Worm (Caenorhabditis elegans): ENCODE results near the gene C45G9.12.

C45G9.12 gene

DNA sequence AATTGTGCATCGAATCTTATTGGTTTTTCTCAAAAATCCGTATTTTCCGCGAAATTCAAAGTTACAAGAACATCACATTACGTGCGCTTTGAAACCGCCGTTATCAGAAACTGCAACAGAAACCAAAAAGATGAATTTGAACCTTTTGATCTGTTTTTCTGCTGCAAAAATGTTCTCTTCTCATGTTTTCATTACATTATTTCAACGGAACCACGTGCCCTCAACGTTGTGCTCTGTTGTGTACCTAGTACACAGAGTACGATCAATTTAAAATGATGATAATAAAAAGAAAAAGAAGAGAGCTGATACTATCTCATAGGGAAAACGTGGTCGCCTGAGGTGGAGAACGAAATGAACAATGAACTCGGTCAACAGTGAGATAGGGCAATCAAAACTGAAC, 6.7 kb upstream of the C45G9.12 start:
- no peak for TF ChIP-seq ces-1 (GFP tag; optimal IDR thresholded peaks at IDR 0.05)

ce11 chrIII:5077150-5077814, 5.9 kb upstream of the C45G9.12 start, which contains the start of gene alh-1:
alh-1 (plus strand) TSS chrIII:5077764.
- TF ChIP-seq nhr-237 (tag; optimal IDR thresholded peaks at IDR 0.05), result no peak

- no peak for TF ChIP-seq unc-120 (tag; optimal IDR thresholded peaks at IDR 0.05; ENCODE audit: poor library complexity, severe bottlenecking)
- no peak for TF ChIP-seq sem-2 (GFP tag; optimal IDR thresholded peaks at IDR 0.05)
- no peak for TF ChIP-seq nhr-76 (tag; optimal IDR thresholded peaks at IDR 0.05)
- no peak for TF ChIP-seq nhr-237 (tag; optimal IDR thresholded peaks at IDR 0.05)
- TF ChIP-seq elt-3 (tag; optimal IDR thresholded peaks at IDR 0.05), result no peak
- TF ChIP-seq flh-1 (GFP tag; optimal IDR thresholded peaks at IDR 0.05), result no peak
- no peak for TF ChIP-seq pha-4 (tag; optimal IDR thresholded peaks at IDR 0.05)
- no peak for TF ChIP-seq hlh-1 (tag; optimal IDR thresholded peaks at IDR 0.05)
- TF ChIP-seq ceh-83 (GFP tag; optimal IDR thresholded peaks at IDR 0.05), result no peak
These were observed 5.2 kb upstream of the C45G9.12 start for ce11 chrIII:5076569-5076968.

- TF ChIP-seq unc-62 (GFP tag; optimal IDR thresholded peaks at IDR 0.05), result no peak
- no peak for TF ChIP-seq tbx-8 (GFP tag; optimal IDR thresholded peaks at IDR 0.05)
- TF ChIP-seq ztf-11 (tag; optimal IDR thresholded peaks at IDR 0.05), result no peak
- no peak for TF ChIP-seq bed-3 (GFP tag; optimal IDR thresholded peaks at IDR 0.05)
- TF ChIP-seq ham-2 (GFP tag; optimal IDR thresholded peaks at IDR 0.05), result no peak
- no peak for TF ChIP-seq mls-2 (tag; optimal IDR thresholded peaks at IDR 0.05)
- no peak for TF ChIP-seq mab-5 (tag; optimal IDR thresholded peaks at IDR 0.05)
- TF ChIP-seq elt-1 (tag; optimal IDR thresholded peaks at IDR 0.05; ENCODE audit: borderline replicate concordance, insufficient read depth), result no peak
- TF ChIP-seq lsy-2 (tag; optimal IDR thresholded peaks at IDR 0.05), result no peak
- TF ChIP-seq cnd-1 (tag; optimal IDR thresholded peaks at IDR 0.05), result no peak
- TF ChIP-seq lin-13 (tag; optimal IDR thresholded peaks at IDR 0.05), result no peak
- TF ChIP-seq zip-8 (tag; optimal IDR thresholded peaks at IDR 0.05), result no peak
- no peak for TF ChIP-seq unc-39 (tag; optimal IDR thresholded peaks at IDR 0.05)
- TF ChIP-seq ceh-43 (GFP tag; optimal IDR thresholded peaks at IDR 0.05), result no peak
- no peak for TF ChIP-seq unc-120 (tag; optimal IDR thresholded peaks at IDR 0.05; ENCODE audit: poor library complexity, severe bottlenecking)
- no peak for TF ChIP-seq ceh-83 (GFP tag; optimal IDR thresholded peaks at IDR 0.05)
- no peak for TF ChIP-seq mep-1 (tag; optimal IDR thresholded peaks at IDR 0.05)
- TF ChIP-seq flh-1 (GFP tag; optimal IDR thresholded peaks at IDR 0.05), result no peak
These were observed 3.0 kb upstream of the C45G9.12 start, which contains the start of gene ttbk-6 for ce11 chrIII:5074398-5074797. ttbk-6 (plus strand) TSS chrIII:5074698.

DNA sequence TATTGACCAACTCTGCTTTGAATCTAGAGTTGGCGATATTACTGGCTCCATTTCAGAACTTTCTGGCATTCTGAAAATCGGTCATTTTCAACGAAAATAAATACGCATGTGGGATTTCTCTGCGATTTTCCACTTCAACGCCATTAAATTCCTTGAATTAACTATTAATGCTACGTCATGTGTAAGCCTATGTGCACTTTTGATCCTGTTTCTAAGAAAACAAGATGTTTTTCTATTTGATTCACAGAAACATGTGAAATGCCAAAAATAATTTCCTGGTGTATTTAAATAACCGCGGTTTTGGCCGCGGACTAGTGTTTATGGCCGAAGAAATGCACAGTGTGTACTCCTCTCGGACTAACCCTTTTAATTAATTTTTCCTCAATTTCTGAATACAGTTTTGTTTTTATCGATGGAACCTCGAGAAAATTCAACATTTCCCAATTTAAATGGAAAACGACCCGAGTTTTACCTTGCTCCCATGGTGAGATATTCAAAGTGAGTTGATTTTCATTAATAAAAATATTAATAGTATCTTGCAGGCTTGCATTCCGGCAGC, 2.7 kb downstream of the C45G9.12 start, which contains the start of the genes C45G9.11 and C45G9.2:
C45G9.11 (minus strand) TSS at position 51 of the 559 bp plus-strand sequence.
C45G9.2 (plus strand) TSS at position 392 of the 559 bp plus-strand sequence.
- TF ChIP-seq nhr-2 (tag; optimal IDR thresholded peaks at IDR 0.05), result no peak
- no peak for TF ChIP-seq mls-2 (tag; optimal IDR thresholded peaks at IDR 0.05)
- TF ChIP-seq ceh-39 (tag; optimal IDR thresholded peaks at IDR 0.05), result no peak
- TF ChIP-seq nhr-28 (tag; optimal IDR thresholded peaks at IDR 0.05), result no peak
- TF ChIP-seq unc-62 (GFP tag; optimal IDR thresholded peaks at IDR 0.05), result no peak
- TF ChIP-seq ham-2 (GFP tag; optimal IDR thresholded peaks at IDR 0.05), result no peak
- TF ChIP-seq lsy-2 (tag; optimal IDR thresholded peaks at IDR 0.05), result no peak
- no peak for TF ChIP-seq bed-3 (GFP tag; optimal IDR thresholded peaks at IDR 0.05)
- TF ChIP-seq nhr-12 (tag; optimal IDR thresholded peaks at IDR 0.05), result no peak
- TF ChIP-seq unc-120 (tag; optimal IDR thresholded peaks at IDR 0.05; ENCODE audit: poor library complexity, severe bottlenecking), result no peak
- TF ChIP-seq M03D4.4 (tag; optimal IDR thresholded peaks at IDR 0.05), result no peak
- TF ChIP-seq ztf-11 (tag; optimal IDR thresholded peaks at IDR 0.05), result no peak
- TF ChIP-seq zip-8 (tag; optimal IDR thresholded peaks at IDR 0.05), result no peak
- TF ChIP-seq flh-1 (GFP tag; optimal IDR thresholded peaks at IDR 0.05), result no peak
- no peak for TF ChIP-seq nhr-237 (tag; optimal IDR thresholded peaks at IDR 0.05)
- peak; percentile 39 for TF ChIP-seq lin-32 (GFP tag; optimal IDR thresholded peaks at IDR 0.05)
- TF ChIP-seq lin-13 (tag; optimal IDR thresholded peaks at IDR 0.05), result no peak
- TF ChIP-seq blmp-1 (tag; optimal IDR thresholded peaks at IDR 0.05), result no peak
- TF ChIP-seq pha-4 (tag; optimal IDR thresholded peaks at IDR 0.05), result no peak
- peak; percentile 36 for TF ChIP-seq ceh-83 (GFP tag; optimal IDR thresholded peaks at IDR 0.05)
- TF ChIP-seq ceh-43 (GFP tag; optimal IDR thresholded peaks at IDR 0.05), result no peak
- no peak for TF ChIP-seq nhr-76 (tag; optimal IDR thresholded peaks at IDR 0.05)
- TF ChIP-seq sem-2 (GFP tag; optimal IDR thresholded peaks at IDR 0.05), result no peak
- no peak for TF ChIP-seq tbx-8 (GFP tag; optimal IDR thresholded peaks at IDR 0.05)
- TF ChIP-seq hlh-1 (tag; optimal IDR thresholded peaks at IDR 0.05), result peak; percentile 16
- no peak for TF ChIP-seq cnd-1 (tag; optimal IDR thresholded peaks at IDR 0.05)
- no peak for TF ChIP-seq elt-1 (tag; optimal IDR thresholded peaks at IDR 0.05; ENCODE audit: borderline replicate concordance, insufficient read depth)
- no peak for TF ChIP-seq unc-39 (tag; optimal IDR thresholded peaks at IDR 0.05)
- peak; percentile 82 for TF ChIP-seq ces-1 (GFP tag; optimal IDR thresholded peaks at IDR 0.05)
- no peak for TF ChIP-seq drap-1 (GFP tag; optimal IDR thresholded peaks at IDR 0.05)
- no peak for TF ChIP-seq snpc-4 (tag; optimal IDR thresholded peaks at IDR 0.05)
- TF ChIP-seq mep-1 (tag; optimal IDR thresholded peaks at IDR 0.05), result peak; percentile 59
- TF ChIP-seq elt-3 (tag; optimal IDR thresholded peaks at IDR 0.05), result no peak
- TF ChIP-seq sptf-1 (tag; optimal IDR thresholded peaks at IDR 0.05), result no peak
- TF ChIP-seq mab-5 (tag; optimal IDR thresholded peaks at IDR 0.05), result no peak

All from whole organism, mixed stage, embryonic.